Fruit fly (Drosophila melanogaster): ENCODE data around the gene HP1D3csd.

The HP1D3csd gene

dm6 chrX:19158519-19159289 lies 31.3 kb upstream of the HP1D3csd start (continued):
- no peak for TF ChIP-seq bcd (GFP tag; optimal IDR thresholded peaks at IDR 0.05)
- no peak for TF ChIP-seq CG32772 (GFP tag; IDR thresholded peaks at IDR 0.05)
- no peak for TF ChIP-seq run (tag; optimal IDR thresholded peaks at IDR 0.05)
- no peak for TF ChIP-seq aop (GFP tag; IDR thresholded peaks at IDR 0.05)
- no peak for TF ChIP-seq CG11695 (GFP tag; IDR thresholded peaks at IDR 0.05)
- no peak for TF ChIP-seq CG10654 (GFP tag; optimal IDR thresholded peaks at IDR 0.05)
- peak; percentile 19 for TF ChIP-seq dmrt11E (tag; optimal IDR thresholded peaks at IDR 0.05)
- TF ChIP-seq grn (GFP tag; optimal IDR thresholded peaks at IDR 0.05): no peak
- peak; percentile 59 for TF ChIP-seq Ets65A (GFP tag)
- TF ChIP-seq CG4617 (GFP tag; optimal IDR thresholded peaks at IDR 0.05; ENCODE audit: borderline replicate concordance): no peak
- no peak for TF ChIP-seq Abd-B (GFP tag; optimal IDR thresholded peaks at IDR 0.05)
- no peak for TF ChIP-seq CG12942 (GFP tag; optimal IDR thresholded peaks at IDR 0.05)
- no peak for TF ChIP-seq bab2 (GFP tag; optimal IDR thresholded peaks at IDR 0.05)
- TF ChIP-seq oc (tag; optimal IDR thresholded peaks at IDR 0.05): no peak
- TF ChIP-seq gt (GFP tag; IDR thresholded peaks at IDR 0.05): no peak
- TF ChIP-seq Fer2 (tag; optimal IDR thresholded peaks at IDR 0.05): no peak
- TF ChIP-seq hbn (GFP tag; IDR thresholded peaks at IDR 0.05; ENCODE audit: partially characterized antibody): no peak
- no peak for TF ChIP-seq CG10147 (GFP tag; optimal IDR thresholded peaks at IDR 0.05)
- TF ChIP-seq CG14860 (GFP tag; IDR thresholded peaks at IDR 0.05; ENCODE audit: partially characterized antibody): no peak
- TF ChIP-seq crp (GFP tag; optimal IDR thresholded peaks at IDR 0.05): no peak
- no peak for TF ChIP-seq NK7.1 (GFP tag; optimal IDR thresholded peaks at IDR 0.05)
- no peak for TF ChIP-seq Hsf (GFP tag; optimal IDR thresholded peaks at IDR 0.05)
- TF ChIP-seq CG12104 (GFP tag; optimal IDR thresholded peaks at IDR 0.05): no peak
- TF ChIP-seq Scr (GFP tag; IDR thresholded peaks at IDR 0.05; ENCODE audit: partially characterized antibody): no peak
- TF ChIP-seq NfI (GFP tag; optimal IDR thresholded peaks at IDR 0.05): no peak
- no peak for TF ChIP-seq sna (GFP tag; IDR thresholded peaks at IDR 0.05; ENCODE audit: partially characterized antibody)
- TF ChIP-seq tna (GFP tag; IDR thresholded peaks at IDR 0.05; ENCODE audit: partially characterized antibody): 0 out of 2 replicates have a peak, but pooled peaks have one; percentile 29
- no peak for TF ChIP-seq CG2202 (tag; optimal IDR thresholded peaks at IDR 0.05)
- TF ChIP-seq CG10543 (GFP tag; optimal IDR thresholded peaks at IDR 0.05): peak; percentile 11
- no peak for TF ChIP-seq CG17359 (tag; optimal IDR thresholded peaks at IDR 0.05)
- TF ChIP-seq nau (GFP tag; optimal IDR thresholded peaks at IDR 0.05): no peak
- no peak for TF ChIP-seq CG13296 (GFP tag; optimal IDR thresholded peaks at IDR 0.05)
- TF ChIP-seq zen (tag; optimal IDR thresholded peaks at IDR 0.05): no peak
- no peak for TF ChIP-seq Sry-β (GFP tag; optimal IDR thresholded peaks at IDR 0.05)
- TF ChIP-seq psq (GFP tag; optimal IDR thresholded peaks at IDR 0.05): no peak
- no peak for TF ChIP-seq sens (GFP tag)
- no peak for TF ChIP-seq CG4404 (GFP tag; IDR thresholded peaks at IDR 0.05)
- TF ChIP-seq sob (GFP tag; IDR thresholded peaks at IDR 0.05): no peak
- no peak for TF ChIP-seq tll (GFP tag; optimal IDR thresholded peaks at IDR 0.05)
- no peak for TF ChIP-seq CG14667 (GFP tag; IDR thresholded peaks at IDR 0.05)
- no peak for TF ChIP-seq D19A (tag; optimal IDR thresholded peaks at IDR 0.05)
- no peak for TF ChIP-seq CG3281 (GFP tag; optimal IDR thresholded peaks at IDR 0.05)
- TF ChIP-seq Dll (GFP tag; IDR thresholded peaks at IDR 0.05; ENCODE audit: partially characterized antibody): no peak
- no peak for TF ChIP-seq jing (GFP tag; optimal IDR thresholded peaks at IDR 0.05)
- TF ChIP-seq CG32767 (GFP tag; IDR thresholded peaks at IDR 0.05): no peak
- TF ChIP-seq p53 (GFP tag; optimal IDR thresholded peaks at IDR 0.05): no peak
- TF ChIP-seq shn (GFP tag; optimal IDR thresholded peaks at IDR 0.05): no peak
- TF ChIP-seq CG17385 (GFP tag; optimal IDR thresholded peaks at IDR 0.05): no peak
- TF ChIP-seq ATbp (GFP tag; optimal IDR thresholded peaks at IDR 0.05): no peak
